Fruit fly (Drosophila melanogaster): ENCODE data around the gene Moe.

The Moe gene

DNA sequence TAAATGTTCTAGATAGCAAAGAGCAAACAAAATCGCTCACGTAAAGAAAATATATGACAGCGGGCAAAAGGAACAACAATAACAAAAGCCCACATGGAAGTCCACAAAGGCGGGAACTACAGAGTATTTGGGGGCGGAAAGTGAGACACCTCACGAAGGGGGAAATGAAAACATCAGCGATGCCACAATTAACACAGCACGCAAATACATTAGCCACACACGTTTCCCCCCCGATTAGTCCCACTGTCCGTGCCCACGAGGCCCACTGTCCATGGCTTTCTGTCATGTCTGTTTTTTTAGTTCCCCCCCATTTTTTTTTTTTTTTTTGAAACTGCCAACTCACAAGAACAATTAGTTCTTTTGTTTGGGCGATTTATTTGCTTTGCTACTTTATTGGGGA is 14.2 kb downstream of the Moe start:
- TF ChIP-seq pan (optimal IDR thresholded peaks at IDR 0.05): no peak
- TF ChIP-seq Dll (optimal IDR thresholded peaks at IDR 0.05): no peak
- no peak for TF ChIP-seq EcR (GFP tag; optimal IDR thresholded peaks at IDR 0.05)
- TF ChIP-seq CG8478 (optimal IDR thresholded peaks at IDR 0.05): no peak
- no peak for TF ChIP-seq usp (GFP tag; optimal IDR thresholded peaks at IDR 0.05)
- no peak for TF ChIP-seq psq (optimal IDR thresholded peaks at IDR 0.05)

DNA sequence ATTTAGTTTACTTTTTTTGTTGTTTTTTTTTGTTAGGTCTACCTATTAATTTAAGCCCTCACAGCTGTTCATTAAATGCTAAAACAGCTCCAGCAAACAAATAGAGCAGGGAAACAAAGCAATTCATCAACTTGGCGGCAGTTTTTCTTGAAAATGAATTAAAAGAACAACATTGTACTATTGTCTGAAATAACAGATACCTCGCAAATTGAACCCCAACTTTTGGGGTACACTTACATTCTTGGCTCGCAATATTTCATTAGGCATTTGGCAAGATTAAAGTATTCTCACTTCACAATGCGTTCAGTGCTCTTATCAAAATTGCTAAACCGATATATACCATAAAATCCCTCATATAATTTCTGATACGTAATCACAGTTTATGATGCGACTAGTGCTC is 14.7 kb downstream of the Moe start:
- TF ChIP-seq CG8478 (optimal IDR thresholded peaks at IDR 0.05) (no peak), Dll (optimal IDR thresholded peaks at IDR 0.05) (no peak), usp (GFP tag; optimal IDR thresholded peaks at IDR 0.05) (no peak), EcR (GFP tag; optimal IDR thresholded peaks at IDR 0.05) (no peak), pan (optimal IDR thresholded peaks at IDR 0.05) (no peak), psq (optimal IDR thresholded peaks at IDR 0.05) (no peak)

DNA sequence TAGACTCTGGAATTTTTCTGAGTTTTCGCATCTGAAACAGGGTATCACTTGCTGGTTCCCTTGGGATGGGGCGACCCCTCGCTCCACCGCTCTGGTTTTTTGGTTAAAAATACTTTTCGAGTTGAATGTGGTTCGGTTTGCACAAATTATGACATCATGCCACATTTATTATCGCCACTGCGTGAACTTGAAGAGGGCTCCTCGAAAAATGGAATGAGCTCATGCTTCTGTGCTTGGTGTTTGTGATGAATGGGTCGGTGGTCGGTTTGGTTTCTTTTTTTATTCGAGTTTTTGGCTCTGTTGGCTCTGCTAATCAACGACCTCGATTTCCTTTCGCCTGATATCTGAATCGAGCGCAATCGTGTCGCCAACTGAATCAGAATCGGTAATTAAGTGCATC is 16.4 kb downstream of the Moe start:
- TF ChIP-seq Dll (optimal IDR thresholded peaks at IDR 0.05): no peak
- no peak for TF ChIP-seq usp (GFP tag; optimal IDR thresholded peaks at IDR 0.05)
- TF ChIP-seq pan (optimal IDR thresholded peaks at IDR 0.05): no peak
- TF ChIP-seq CG8478 (optimal IDR thresholded peaks at IDR 0.05): no peak
- no peak for TF ChIP-seq EcR (GFP tag; optimal IDR thresholded peaks at IDR 0.05)
- no peak for TF ChIP-seq psq (optimal IDR thresholded peaks at IDR 0.05)

DNA sequence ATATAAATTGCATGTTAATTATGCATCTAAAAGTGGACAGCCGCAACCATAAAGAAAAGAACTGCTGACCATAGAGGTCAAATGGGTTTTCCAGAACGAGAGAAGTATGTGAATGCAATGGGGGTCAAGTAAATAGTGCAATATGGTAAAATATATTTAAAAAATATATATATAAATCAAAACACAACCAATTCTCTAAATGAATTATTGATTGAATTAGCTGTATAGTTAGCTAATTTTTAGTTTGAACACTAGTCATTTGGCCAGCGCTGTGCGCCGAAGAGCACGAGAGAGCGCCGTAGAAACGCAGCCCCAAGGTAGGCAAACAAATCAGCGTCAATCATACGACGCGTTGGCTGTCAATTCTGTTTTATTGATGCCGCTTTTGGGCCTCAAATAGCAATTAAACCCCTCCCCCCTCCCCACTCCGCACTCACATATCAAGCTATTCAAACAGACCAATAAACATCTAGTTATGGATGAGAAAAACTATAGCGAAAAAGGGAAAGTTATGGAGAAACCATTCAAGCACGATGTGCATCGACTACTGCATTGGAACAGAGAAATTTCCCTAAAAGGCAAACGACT is 19.1 kb downstream of the Moe start:
- no peak for TF ChIP-seq CG8478 (optimal IDR thresholded peaks at IDR 0.05)
- no peak for TF ChIP-seq EcR (GFP tag; optimal IDR thresholded peaks at IDR 0.05)
- TF ChIP-seq pan (optimal IDR thresholded peaks at IDR 0.05): no peak
- TF ChIP-seq psq (optimal IDR thresholded peaks at IDR 0.05): no peak
- TF ChIP-seq Dll (optimal IDR thresholded peaks at IDR 0.05): no peak
- no peak for TF ChIP-seq usp (GFP tag; optimal IDR thresholded peaks at IDR 0.05)

DNA sequence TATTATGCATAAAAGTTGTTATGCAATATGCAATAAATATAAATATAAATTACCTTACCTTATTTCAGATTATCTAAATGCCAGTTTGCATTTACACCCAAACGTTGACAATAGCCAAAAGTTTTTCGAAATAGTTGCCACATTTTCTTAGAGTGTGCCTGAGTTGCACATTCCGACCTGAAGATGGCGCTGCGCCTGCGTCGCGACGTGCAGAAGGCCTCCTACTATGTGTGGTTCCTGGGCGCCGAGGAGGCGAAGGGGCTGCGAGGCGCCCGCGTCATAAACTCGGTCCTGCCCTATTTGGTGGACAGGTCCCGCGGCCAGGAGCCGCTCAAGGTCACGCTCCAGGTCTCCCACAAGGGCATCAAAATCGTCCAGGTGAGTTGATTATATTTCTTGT is 30.7 kb downstream of the Moe start:
- no peak for TF ChIP-seq psq (optimal IDR thresholded peaks at IDR 0.05)
- no peak for TF ChIP-seq EcR (GFP tag; optimal IDR thresholded peaks at IDR 0.05)
- no peak for TF ChIP-seq CG8478 (optimal IDR thresholded peaks at IDR 0.05)
- no peak for TF ChIP-seq Dll (optimal IDR thresholded peaks at IDR 0.05)

DNA sequence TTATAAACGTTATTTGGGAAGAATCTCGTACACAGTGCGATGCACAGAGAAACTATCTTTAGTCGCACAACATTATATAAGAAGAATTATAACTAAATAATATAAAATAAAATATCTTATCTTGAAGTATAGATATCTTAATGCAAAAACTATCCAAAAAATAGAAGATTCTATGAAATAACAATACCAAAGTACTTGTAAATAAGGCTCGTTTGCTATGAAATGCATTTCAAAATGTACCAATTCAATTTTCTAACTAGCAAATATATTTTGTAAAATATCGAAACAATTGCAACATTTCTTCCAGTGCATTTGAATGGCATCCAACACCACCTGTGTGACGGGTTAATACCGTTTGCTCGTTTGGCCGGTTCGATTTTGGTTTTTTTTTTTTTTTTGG is 31.9 kb downstream of the Moe start:
- TF ChIP-seq usp (GFP tag; optimal IDR thresholded peaks at IDR 0.05) (no peak), CG8478 (optimal IDR thresholded peaks at IDR 0.05) (no peak), Dll (optimal IDR thresholded peaks at IDR 0.05) (no peak), pan (optimal IDR thresholded peaks at IDR 0.05) (no peak), psq (optimal IDR thresholded peaks at IDR 0.05) (no peak), EcR (GFP tag; optimal IDR thresholded peaks at IDR 0.05) (no peak)

DNA sequence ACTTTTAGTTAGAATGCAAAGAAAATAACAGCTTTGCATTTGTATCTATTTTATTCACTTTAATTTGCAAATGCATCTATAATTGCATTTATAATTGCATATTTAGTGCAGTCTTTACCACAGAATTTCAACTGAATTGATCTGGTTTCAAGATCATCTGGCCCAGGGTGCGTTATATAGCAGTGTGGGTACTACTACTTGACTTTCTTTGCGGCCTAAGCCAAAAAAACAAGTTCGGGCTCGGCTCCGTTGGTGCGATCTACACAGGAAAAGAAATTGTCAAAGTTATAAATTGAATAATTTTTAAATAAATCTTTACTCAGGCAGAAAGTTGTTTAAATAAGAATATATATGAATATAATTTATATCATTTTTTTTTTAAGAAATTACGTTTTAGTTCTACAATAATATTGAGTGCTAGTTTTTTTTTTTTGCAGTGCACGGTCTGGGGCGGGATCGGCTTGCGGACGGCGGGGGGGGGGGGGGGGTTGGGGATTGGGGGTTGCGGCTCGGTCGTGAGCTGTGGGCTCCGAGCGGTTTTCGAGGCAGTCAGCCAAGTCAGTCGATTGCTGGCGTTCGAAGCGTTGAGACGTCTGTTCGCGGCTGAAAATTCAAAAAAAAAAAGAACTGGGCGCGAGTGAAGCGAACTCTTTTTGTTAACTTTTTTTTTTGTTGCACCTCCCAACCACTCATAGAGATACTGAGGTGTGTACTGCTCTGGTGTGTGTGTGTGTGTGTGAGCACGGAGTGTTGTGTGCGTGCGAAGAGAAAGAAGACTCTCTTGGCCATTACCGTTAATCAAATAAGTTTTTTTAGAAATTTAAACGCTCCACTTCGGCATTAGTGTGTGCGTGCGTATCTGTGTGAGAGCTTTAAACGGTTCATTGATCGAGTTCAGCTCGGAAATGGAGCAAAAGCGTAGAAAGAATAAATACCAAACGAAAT is 34.3 kb downstream of the Moe start:
- TF ChIP-seq psq (optimal IDR thresholded peaks at IDR 0.05) (no peak), CG8478 (optimal IDR thresholded peaks at IDR 0.05) (no peak), usp (GFP tag; optimal IDR thresholded peaks at IDR 0.05) (no peak), EcR (GFP tag; optimal IDR thresholded peaks at IDR 0.05) (no peak), pan (optimal IDR thresholded peaks at IDR 0.05) (no peak), Dll (optimal IDR thresholded peaks at IDR 0.05) (no peak)

DNA sequence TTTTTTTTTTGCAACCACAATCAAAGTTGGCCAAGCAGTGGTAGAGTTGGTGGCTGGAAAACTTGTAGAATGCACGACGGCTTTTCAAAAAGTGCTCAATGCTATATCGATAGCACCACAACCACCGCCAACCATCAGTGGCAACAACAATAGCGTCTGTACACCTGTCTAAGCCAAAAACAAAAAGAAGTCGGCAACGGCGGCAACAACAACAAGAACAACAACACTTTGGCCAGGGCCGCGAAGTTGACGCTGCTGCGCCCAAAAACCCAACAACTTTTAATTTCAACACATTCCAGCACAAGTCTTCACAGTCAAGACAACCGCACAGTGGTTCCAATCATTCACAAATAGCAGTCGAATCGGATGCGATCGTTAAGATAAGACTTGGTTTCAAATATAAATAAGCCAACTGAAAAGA is 35.0 kb downstream of the Moe start:
- no peak for TF ChIP-seq EcR (GFP tag; optimal IDR thresholded peaks at IDR 0.05)
- no peak for TF ChIP-seq usp (GFP tag; optimal IDR thresholded peaks at IDR 0.05)
- no peak for TF ChIP-seq psq (optimal IDR thresholded peaks at IDR 0.05)
- TF ChIP-seq CG8478 (optimal IDR thresholded peaks at IDR 0.05): no peak
- TF ChIP-seq pan (optimal IDR thresholded peaks at IDR 0.05): no peak
- TF ChIP-seq Dll (optimal IDR thresholded peaks at IDR 0.05): no peak

DNA sequence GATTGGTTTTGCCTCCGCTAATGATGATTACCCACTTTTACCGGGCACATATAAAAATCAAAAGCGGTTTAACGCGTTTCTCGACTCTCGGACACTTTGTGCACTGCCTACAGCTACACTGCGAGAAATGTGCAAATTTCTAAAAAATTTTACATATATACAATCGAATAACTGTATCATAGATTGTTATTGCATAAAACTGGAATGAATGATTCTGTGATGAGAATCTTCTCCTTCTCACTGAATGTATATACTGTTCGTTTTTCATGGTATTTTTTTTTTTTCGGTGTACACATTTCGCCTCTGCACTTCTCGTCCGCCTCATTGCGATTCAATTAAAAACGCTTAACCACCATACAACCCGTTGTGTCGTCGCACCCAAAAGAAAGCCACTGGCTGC is 36.9 kb downstream of the Moe start:
- TF ChIP-seq Dll (optimal IDR thresholded peaks at IDR 0.05): no peak
- TF ChIP-seq psq (optimal IDR thresholded peaks at IDR 0.05): no peak
- no peak for TF ChIP-seq pan (optimal IDR thresholded peaks at IDR 0.05)
- no peak for TF ChIP-seq CG8478 (optimal IDR thresholded peaks at IDR 0.05)
- TF ChIP-seq EcR (GFP tag; optimal IDR thresholded peaks at IDR 0.05): no peak
- TF ChIP-seq usp (GFP tag; optimal IDR thresholded peaks at IDR 0.05): no peak

DNA sequence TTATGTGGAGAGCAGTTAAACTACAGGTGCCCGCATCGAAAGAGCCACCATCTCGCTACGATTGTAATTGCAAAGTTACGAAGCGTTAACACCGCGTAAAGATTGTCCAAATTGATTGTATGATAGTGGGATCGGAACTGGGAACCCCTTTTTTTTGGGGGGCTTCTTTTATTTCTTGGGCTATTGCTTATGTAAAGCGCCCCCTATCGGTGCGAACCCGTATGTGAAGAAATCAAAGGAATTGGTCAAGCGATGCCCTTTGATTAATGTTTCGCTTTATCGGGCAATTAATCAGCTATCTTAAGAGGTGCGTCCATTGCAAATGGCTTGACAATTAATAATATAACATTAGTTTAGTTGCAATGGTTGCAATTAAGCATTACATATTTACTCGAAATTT is 38.6 kb downstream of the Moe start:
- TF ChIP-seq psq (optimal IDR thresholded peaks at IDR 0.05): no peak
- TF ChIP-seq EcR (GFP tag; optimal IDR thresholded peaks at IDR 0.05): no peak
- no peak for TF ChIP-seq usp (GFP tag; optimal IDR thresholded peaks at IDR 0.05)

DNA sequence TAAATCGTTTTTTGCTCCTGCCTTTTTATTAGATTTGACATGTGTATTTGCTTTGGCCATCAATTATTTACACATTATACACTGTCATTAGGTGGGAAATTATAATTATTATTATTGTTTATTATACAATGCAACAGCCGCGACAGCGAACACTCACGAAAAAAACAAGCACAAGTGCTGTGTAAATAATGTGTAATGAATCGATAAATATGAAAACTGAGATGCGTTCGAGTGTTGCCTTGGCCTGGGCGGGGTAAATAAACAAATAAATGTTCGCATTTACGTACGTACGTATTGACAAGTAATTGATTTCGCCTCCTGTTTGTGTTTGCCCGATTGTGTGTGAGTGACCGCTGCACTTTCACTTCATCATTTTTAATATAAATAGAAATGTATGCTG is 39.5 kb downstream of the Moe start:
- TF ChIP-seq usp (GFP tag; optimal IDR thresholded peaks at IDR 0.05): no peak
- no peak for TF ChIP-seq Dll (optimal IDR thresholded peaks at IDR 0.05)
- TF ChIP-seq EcR (GFP tag; optimal IDR thresholded peaks at IDR 0.05): no peak
- TF ChIP-seq psq (optimal IDR thresholded peaks at IDR 0.05): no peak
- TF ChIP-seq CG8478 (optimal IDR thresholded peaks at IDR 0.05): no peak
- no peak for TF ChIP-seq pan (optimal IDR thresholded peaks at IDR 0.05)

DNA sequence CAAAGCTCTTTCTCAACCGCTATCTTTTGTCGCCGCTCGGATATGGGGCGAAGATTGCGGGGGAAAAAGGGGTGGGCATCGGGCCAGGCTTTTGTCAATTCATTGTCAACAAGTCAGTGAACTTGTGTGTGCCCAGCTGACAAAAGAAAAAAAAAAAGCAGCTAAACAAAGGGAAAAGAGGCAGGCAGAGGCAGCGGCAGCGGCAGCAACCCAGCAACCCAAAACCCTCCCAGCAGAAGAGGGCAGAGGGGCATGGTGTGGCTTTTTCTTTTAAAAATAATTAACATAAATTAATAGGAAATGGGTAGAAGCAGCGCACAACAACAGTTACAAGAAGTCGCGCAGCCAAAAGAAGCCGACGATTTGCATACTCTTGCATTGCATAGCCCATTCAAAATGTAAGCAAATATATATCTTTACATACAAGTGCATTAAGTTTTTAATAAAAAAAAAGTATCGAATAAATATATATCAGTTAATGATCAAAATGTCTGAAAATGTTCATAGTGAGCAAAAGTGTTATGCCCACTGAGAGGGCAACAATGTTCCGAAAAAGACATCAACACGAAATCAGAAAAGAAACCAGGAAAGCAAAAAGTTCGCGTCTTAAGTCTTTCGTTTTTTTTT is 40.9 kb downstream of the Moe start:
- TF ChIP-seq usp (GFP tag; optimal IDR thresholded peaks at IDR 0.05): no peak
- no peak for TF ChIP-seq CG8478 (optimal IDR thresholded peaks at IDR 0.05)
- TF ChIP-seq pan (optimal IDR thresholded peaks at IDR 0.05): no peak
- no peak for TF ChIP-seq psq (optimal IDR thresholded peaks at IDR 0.05)
- TF ChIP-seq Dll (optimal IDR thresholded peaks at IDR 0.05): no peak
- no peak for TF ChIP-seq EcR (GFP tag; optimal IDR thresholded peaks at IDR 0.05)

Data from whole organism.